Fruit fly (Drosophila melanogaster) whole organism, adult: ENCODE results near the gene CG17258.

Experiments used
- CG12768 ChIP-seq: fragments of 200-800 bp; sonication (Bioruptor generic); optimal IDR thresholded peaks from 2 replicates; lab custom pipeline; 2017; ENCODE audit warnings: missing biosample characterization, missing genetic modification characterization, mild to moderate bottlenecking, moderate library complexity, missing genetic modification reagents
- cic ChIP-seq: fragments of 200-800 bp; sonication (Bioruptor generic); optimal IDR thresholded peaks from 2 replicates; lab custom pipeline; 2017; ENCODE audit warnings: missing biosample characterization, mild to moderate bottlenecking, missing genetic modification characterization, moderate library complexity
- ovo ChIP-seq: fragments of 200-800 bp; sonication (Bioruptor generic); optimal IDR thresholded peaks from 2 replicates; lab custom pipeline; 2016; ENCODE audit warnings: missing biosample characterization, missing genetic modification characterization

DNA sequence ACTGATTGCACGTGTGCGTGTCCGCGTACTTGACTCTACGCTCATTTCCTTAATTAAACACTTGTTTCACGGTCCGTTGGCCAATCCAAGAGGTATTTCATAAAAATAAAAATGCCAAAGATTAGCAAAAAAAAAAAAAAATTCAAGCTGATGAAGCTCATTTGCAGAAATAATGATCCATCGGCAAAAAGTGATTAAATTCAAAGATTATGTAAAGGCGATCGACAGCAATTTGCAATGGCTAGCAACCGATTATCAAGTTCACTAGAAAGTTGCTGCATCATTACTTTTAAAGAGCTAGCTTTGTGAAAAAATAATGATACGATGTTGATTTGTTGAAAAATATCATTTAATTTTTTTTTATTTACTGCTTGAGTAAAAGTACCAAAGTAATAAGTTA is 25.7 kb downstream of the CG17258 start:
- TF ChIP-seq CG12768 (GFP tag; lab: Kevin White, UChicago) (no peak), cic (GFP tag; lab: Kevin White, UChicago) (no peak), ovo (no peak)
